Fruit fly (Drosophila melanogaster): ENCODE data around the gene CG5984.

Gene CG5984

dm6 chr3R:27253136-27253920 lies 5.5 kb upstream of the CG5984 start, which contains the start of gene pll (continued):
- TF ChIP-seq CG12155 (GFP tag; optimal IDR thresholded peaks at IDR 0.05) (peak; percentile 83), CG1647 (GFP tag; optimal IDR thresholded peaks at IDR 0.05) (peak; percentile 32), rib (GFP tag; IDR thresholded peaks at IDR 0.05) (peak; percentile 63; the same call in 1 of the 2 replicates), jumu (GFP tag; optimal IDR thresholded peaks at IDR 0.05) (peak; percentile 47), jing (GFP tag; optimal IDR thresholded peaks at IDR 0.05) (no peak), CG11696 (GFP tag; IDR thresholded peaks at IDR 0.05) (peak; percentile 73), Ets65A (GFP tag) (peak; percentile 96), Hr3 (GFP tag; optimal IDR thresholded peaks at IDR 0.05) (peak; percentile 86), lilli (GFP tag; optimal IDR thresholded peaks at IDR 0.05) (peak; percentile 89), vfl (GFP tag; optimal IDR thresholded peaks at IDR 0.05) (peak; percentile 67), CG4854 (GFP tag; optimal IDR thresholded peaks at IDR 0.05) (peak; percentile 53), hb (GFP tag; IDR thresholded peaks at IDR 0.05; ENCODE audit: partially characterized antibody) (no peak), NC2α (GFP tag; optimal IDR thresholded peaks at IDR 0.05) (no peak), CG15269 (tag; optimal IDR thresholded peaks at IDR 0.05) (peak; percentile 87), sisA (GFP tag; IDR thresholded peaks at IDR 0.05) (peak; percentile 86), ATbp (GFP tag; optimal IDR thresholded peaks at IDR 0.05) (no peak), twi (tag; optimal IDR thresholded peaks at IDR 0.05) (peak; percentile 42), CG15696 (tag; optimal IDR thresholded peaks at IDR 0.05) (peak; percentile 58), Tbp (GFP tag; optimal IDR thresholded peaks at IDR 0.05) (peak; percentile 69), B-H1 (GFP tag; IDR thresholded peaks at IDR 0.05) (peak; percentile 90), CG31365 (tag; optimal IDR thresholded peaks at IDR 0.05) (no peak), CG7786 (GFP tag; optimal IDR thresholded peaks at IDR 0.05) (peak; percentile 57), dysf (GFP tag; IDR thresholded peaks at IDR 0.05) (peak; percentile 87), CG12104 (GFP tag; optimal IDR thresholded peaks at IDR 0.05) (peak; percentile 31), kay (GFP tag; optimal IDR thresholded peaks at IDR 0.05) (peak; percentile 65), pnt (GFP tag; optimal IDR thresholded peaks at IDR 0.05) (peak; percentile 36), Bteb2 (GFP tag; optimal IDR thresholded peaks at IDR 0.05) (peak; percentile 81), CG1603 (tag; optimal IDR thresholded peaks at IDR 0.05) (peak; percentile 71), mld (GFP tag; IDR thresholded peaks at IDR 0.05; ENCODE audit: partially characterized antibody) (no peak), CG7928 (GFP tag; optimal IDR thresholded peaks at IDR 0.05) (peak; percentile 35), yki (optimal IDR thresholded peaks at IDR 0.05) (no peak), amos (GFP tag; IDR thresholded peaks at IDR 0.05; ENCODE audit: partially characterized antibody) (peak; percentile 50; the same call in 1 of the 2 replicates)

dm6 chr3R:27250907-27251306 lies 3.1 kb upstream of the CG5984 start, which contains the start of the genes TTLL6B and TfIIA-L:
Gene TTLL6B (minus strand): TSS chr3R:27251007.
Gene TfIIA-L (plus strand): TSS chr3R:27251112.
- TF ChIP-seq NC2β (GFP tag; optimal IDR thresholded peaks at IDR 0.05) (no peak), abd-A (tag; optimal IDR thresholded peaks at IDR 0.05) (no peak), CG5245 (GFP tag; optimal IDR thresholded peaks at IDR 0.05) (no peak), GATAe (GFP tag; conservative IDR thresholded peaks at IDR 0.05) (no peak), gem (tag; optimal IDR thresholded peaks at IDR 0.05) (no peak), CG14014 (GFP tag; IDR thresholded peaks at IDR 0.05) (no peak), Atf3 (GFP tag; optimal IDR thresholded peaks at IDR 0.05) (no peak), Camta (GFP tag; optimal IDR thresholded peaks at IDR 0.05) (no peak), CG15269 (tag; optimal IDR thresholded peaks at IDR 0.05) (no peak), D (optimal IDR thresholded peaks at IDR 0.05) (no peak), D (GFP tag; optimal IDR thresholded peaks at IDR 0.05) (no peak), Gsc (GFP tag; IDR thresholded peaks at IDR 0.05) (no peak), ems (GFP tag; optimal IDR thresholded peaks at IDR 0.05) (no peak), prd (optimal IDR thresholded peaks at IDR 0.05) (no peak), prd (GFP tag; IDR thresholded peaks at IDR 0.05) (no peak), btn (GFP tag; optimal IDR thresholded peaks at IDR 0.05) (no peak), Bgb (GFP tag; IDR thresholded peaks at IDR 0.05; ENCODE audit: partially characterized antibody) (no peak), Poxn (GFP tag; IDR thresholded peaks at IDR 0.05) (no peak), gce (GFP tag; IDR thresholded peaks at IDR 0.05) (no peak), zfh1 (GFP tag; IDR thresholded peaks at IDR 0.05) (no peak), stc (GFP tag; IDR thresholded peaks at IDR 0.05) (no peak)
